Fruit fly (Drosophila melanogaster): Measurements from ENCODE around the gene CG33203.

The CG33203 gene

DNA sequence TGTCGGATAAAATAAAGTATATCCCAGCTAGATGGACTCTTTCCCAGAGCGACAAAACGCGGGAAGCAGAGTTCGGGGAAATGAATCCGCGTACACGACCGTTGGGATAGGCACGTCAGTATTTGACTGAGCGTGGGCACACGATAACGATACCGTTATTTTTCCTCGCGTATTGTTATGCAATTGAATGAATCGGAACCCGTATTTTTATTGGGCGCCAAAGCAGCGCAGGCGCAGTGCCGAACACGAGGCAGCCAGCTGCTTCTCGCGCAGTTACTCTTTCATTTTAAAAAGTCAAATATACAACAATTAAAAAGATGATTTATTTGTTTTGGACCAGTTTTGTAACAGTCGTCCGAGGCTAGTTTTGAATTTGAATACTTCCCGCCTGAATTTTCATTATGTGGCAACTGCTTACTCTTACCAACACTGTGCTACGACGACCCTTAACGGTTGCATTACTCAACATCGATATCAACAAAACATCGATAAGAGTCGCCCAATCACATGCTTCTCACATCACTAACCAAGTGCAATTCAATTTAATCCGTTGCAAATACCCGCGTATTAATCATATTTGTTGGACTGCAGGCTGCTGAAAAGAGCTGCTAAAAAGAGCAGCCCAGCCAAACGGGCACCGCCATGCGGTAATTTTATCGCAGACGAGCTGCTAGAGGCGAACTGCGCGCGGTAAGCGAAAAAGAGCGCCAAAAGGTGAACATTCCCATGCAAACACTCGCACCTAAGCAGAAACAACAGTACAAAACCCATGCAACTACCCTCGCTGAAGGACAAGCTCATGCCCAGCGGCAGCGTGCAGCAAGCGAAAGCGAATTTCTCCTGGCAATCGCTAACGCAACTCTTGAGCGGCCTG lies at the start of gene CG33203, which contains the start of gene Doa:
TSS of gene CG33203 (minus strand) at position 151 of the 874 bp plus-strand sequence.
TSS of gene Doa (plus strand) at position 515 of the 874 bp plus-strand sequence.
- TF ChIP-seq psq (optimal IDR thresholded peaks at IDR 0.05): no peak
- no peak for TF ChIP-seq ttk (optimal IDR thresholded peaks at IDR 0.05)
- TF ChIP-seq h (optimal IDR thresholded peaks at IDR 0.05): no peak
- TF ChIP-seq Sin3A (optimal IDR thresholded peaks at IDR 0.05): no peak
- TF ChIP-seq Myc (optimal IDR thresholded peaks at IDR 0.05): no peak
- no peak for TF ChIP-seq insv (optimal IDR thresholded peaks at IDR 0.05)

DNA sequence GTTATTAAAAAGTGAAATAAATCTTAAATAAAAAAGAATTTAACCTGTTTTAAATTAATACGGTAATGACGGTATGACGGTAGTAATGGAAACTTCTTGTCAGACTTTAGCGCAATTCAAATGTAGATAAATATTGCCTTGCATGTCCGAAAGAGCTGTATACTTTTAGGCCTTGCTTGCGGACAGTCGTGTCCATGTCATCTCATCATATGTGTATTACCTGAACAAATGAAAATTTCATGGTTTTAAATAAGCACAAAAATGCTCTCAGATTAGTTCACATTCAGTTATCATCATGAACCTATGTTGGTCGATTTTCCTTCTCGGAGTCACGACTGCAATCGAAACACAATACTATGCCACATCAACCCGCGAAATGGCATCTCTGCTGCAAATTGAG lies 35.2 kb upstream of the CG33203 start, which contains the start of gene CG11828:
TSS of gene CG11828 (plus strand) at position 301 of the 400 bp plus-strand sequence.
- TF ChIP-seq Myc (optimal IDR thresholded peaks at IDR 0.05) (no peak), ttk (optimal IDR thresholded peaks at IDR 0.05) (no peak), Sin3A (optimal IDR thresholded peaks at IDR 0.05) (no peak), h (optimal IDR thresholded peaks at IDR 0.05) (no peak), psq (optimal IDR thresholded peaks at IDR 0.05) (no peak), insv (optimal IDR thresholded peaks at IDR 0.05) (no peak)

DNA sequence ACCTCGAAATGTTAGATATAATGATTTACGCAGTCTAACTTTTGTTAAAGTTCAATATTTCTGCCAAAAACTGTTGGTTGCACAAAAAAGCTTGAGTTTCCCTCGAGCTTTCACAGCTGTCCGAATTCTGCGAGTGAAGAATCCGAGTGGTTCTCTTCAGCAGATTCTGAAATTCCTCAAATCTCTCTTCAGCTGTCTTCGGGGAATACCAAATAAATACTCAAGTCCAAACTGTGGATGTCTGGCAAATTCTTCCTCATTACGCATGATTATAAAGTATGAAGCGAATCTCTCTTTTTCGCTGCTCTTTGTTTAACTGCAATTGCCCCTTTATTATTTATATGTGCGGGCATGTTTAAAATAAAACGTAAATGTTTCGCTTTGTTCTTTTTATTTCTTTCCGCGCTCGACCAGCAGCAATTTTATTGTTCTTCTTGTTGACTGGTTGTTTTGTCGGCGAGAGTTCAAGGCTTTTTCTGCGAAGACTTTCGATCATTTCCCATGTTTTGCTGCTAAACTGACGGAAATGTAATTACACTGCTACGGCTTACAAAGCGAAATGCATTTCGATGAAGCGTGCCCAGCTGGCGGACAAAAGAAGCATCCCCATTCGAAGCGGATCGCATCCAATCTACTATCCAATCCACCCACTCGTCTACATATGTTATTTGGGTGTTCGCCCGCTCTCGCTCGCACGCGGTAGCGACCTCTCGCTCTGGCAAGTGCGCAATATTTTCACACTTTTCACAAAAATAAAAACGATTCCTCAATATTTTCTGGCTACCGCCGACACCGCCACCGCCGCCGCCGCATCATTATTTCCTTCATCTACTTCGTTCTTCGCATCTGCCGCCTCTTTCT lies 26.6 kb upstream of the CG33203 start:
- TF ChIP-seq insv (optimal IDR thresholded peaks at IDR 0.05) (no peak), h (optimal IDR thresholded peaks at IDR 0.05) (no peak), Myc (optimal IDR thresholded peaks at IDR 0.05) (no peak), psq (optimal IDR thresholded peaks at IDR 0.05) (no peak), ttk (optimal IDR thresholded peaks at IDR 0.05) (no peak), Sin3A (optimal IDR thresholded peaks at IDR 0.05) (no peak)

DNA sequence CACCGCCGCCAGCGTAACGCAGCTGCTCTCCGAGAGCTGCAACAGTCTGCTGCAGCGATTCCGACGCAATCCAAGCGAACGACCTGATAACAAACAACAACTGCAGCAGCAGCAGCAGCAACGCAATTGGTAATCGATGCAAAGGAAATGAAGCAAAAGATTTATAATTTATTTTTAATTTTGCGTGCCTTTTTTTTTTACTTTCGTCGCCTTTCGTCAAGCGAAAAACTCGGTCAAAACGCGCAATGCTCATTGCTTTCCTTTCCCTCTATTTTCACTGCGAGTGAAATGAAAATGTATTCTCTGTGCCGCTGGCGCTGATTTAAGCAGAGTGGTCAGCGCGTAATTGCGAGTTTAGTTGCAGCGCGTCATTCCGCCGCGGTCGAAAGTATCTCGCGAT lies 25.5 kb upstream of the CG33203 start:
- TF ChIP-seq Sin3A (optimal IDR thresholded peaks at IDR 0.05) (no peak), insv (optimal IDR thresholded peaks at IDR 0.05) (no peak), Myc (optimal IDR thresholded peaks at IDR 0.05) (no peak), psq (optimal IDR thresholded peaks at IDR 0.05) (no peak), h (optimal IDR thresholded peaks at IDR 0.05) (no peak), ttk (optimal IDR thresholded peaks at IDR 0.05) (no peak)

DNA sequence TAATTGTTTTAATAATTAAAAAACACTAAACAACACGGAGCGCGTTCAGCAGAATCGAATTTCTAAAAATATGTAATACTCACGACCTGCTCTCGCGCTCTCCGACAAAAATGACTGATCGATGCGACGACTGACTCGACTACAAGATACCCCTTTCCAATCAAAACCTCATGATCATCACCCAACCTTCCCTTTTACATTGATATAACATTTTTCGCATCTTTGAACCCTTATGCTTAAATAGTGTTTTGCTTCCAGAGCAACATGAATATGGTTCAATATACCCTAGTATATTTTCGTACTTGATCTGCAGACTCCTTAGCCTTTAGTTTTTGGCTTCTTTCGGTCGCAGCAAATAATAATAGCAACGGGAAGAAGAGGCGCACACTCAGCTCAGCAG lies 24.2 kb upstream of the CG33203 start:
- TF ChIP-seq Sin3A (optimal IDR thresholded peaks at IDR 0.05) (no peak), Myc (optimal IDR thresholded peaks at IDR 0.05) (no peak), ttk (optimal IDR thresholded peaks at IDR 0.05) (no peak), h (optimal IDR thresholded peaks at IDR 0.05) (no peak), psq (optimal IDR thresholded peaks at IDR 0.05) (no peak), insv (optimal IDR thresholded peaks at IDR 0.05) (no peak)

DNA sequence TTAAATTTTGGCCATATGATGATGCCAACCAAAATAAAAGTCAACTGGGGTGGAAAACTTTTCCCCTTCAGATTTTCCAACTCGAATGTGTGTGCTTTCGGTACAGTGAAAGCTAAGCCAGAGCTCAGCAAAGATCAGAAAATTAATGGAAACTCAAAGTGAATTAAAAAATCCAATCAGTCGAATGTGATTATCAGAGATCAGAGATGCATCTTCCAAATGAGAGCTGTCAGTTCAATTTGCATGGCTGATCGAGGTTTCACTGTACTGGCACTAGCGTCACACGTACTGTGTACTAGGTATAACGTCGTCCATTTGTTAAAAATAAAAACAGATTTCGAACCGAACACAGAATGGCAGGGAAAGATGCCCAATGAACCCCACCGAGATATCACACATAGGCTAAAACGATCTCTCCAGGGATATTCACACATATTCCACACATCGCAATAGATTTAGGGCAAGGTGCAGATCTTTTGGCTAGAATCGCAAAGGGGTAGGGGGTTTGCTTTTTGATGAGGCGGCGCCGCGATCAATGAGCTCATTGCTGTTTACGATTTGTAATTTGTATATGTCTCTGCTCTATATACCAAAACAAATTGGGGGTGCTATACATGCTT lies 17.4 kb upstream of the CG33203 start:
- TF ChIP-seq h (optimal IDR thresholded peaks at IDR 0.05) (no peak), insv (optimal IDR thresholded peaks at IDR 0.05) (no peak), psq (optimal IDR thresholded peaks at IDR 0.05) (no peak), Sin3A (optimal IDR thresholded peaks at IDR 0.05) (no peak), ttk (optimal IDR thresholded peaks at IDR 0.05) (no peak), Myc (optimal IDR thresholded peaks at IDR 0.05) (no peak)

DNA sequence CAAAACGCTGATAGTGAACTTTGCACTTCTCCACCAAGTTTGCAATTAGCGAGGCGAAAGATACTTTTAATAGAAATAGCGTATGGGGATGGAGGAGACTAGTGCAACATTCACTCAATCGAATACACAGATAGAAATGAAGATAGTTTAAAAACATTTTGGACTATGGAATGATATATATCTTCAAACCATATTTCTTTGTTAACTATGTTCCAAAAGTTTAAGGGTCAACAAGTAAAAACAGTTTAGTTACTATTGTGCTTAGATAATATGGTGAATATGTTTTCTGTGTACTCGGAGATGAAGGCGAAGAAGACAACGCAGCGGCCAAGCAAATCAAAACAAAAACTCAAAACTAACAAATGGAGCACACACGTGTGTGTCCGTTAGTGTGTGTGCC lies 16.7 kb upstream of the CG33203 start:
- no peak for TF ChIP-seq insv (optimal IDR thresholded peaks at IDR 0.05)
- TF ChIP-seq psq (optimal IDR thresholded peaks at IDR 0.05): no peak
- no peak for TF ChIP-seq ttk (optimal IDR thresholded peaks at IDR 0.05)
- no peak for TF ChIP-seq Sin3A (optimal IDR thresholded peaks at IDR 0.05)
- TF ChIP-seq h (optimal IDR thresholded peaks at IDR 0.05): no peak
- TF ChIP-seq Myc (optimal IDR thresholded peaks at IDR 0.05): no peak

DNA sequence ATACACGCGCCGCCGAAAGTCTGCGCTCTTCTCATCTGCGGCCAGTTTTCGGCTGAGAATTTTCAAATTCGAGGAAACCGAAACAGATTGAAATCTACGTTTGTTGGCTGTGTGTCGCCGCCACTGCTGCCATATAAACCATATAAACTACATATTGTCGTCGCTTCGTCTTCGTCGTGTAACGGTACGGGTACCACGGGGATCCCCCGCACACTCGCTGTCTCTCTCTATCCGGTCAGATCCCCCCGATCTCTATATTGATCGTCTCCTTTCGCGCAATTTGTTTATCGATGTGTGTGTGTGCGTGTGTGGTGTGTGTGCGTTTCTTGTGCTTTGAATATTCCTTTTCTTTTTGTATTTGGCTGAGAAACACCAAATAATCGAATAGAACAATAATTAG lies 15.9 kb upstream of the CG33203 start:
- TF ChIP-seq Myc (optimal IDR thresholded peaks at IDR 0.05): no peak
- TF ChIP-seq insv (optimal IDR thresholded peaks at IDR 0.05): no peak
- TF ChIP-seq psq (optimal IDR thresholded peaks at IDR 0.05): no peak
- TF ChIP-seq ttk (optimal IDR thresholded peaks at IDR 0.05): no peak
- TF ChIP-seq Sin3A (optimal IDR thresholded peaks at IDR 0.05): no peak
- no peak for TF ChIP-seq h (optimal IDR thresholded peaks at IDR 0.05)

DNA sequence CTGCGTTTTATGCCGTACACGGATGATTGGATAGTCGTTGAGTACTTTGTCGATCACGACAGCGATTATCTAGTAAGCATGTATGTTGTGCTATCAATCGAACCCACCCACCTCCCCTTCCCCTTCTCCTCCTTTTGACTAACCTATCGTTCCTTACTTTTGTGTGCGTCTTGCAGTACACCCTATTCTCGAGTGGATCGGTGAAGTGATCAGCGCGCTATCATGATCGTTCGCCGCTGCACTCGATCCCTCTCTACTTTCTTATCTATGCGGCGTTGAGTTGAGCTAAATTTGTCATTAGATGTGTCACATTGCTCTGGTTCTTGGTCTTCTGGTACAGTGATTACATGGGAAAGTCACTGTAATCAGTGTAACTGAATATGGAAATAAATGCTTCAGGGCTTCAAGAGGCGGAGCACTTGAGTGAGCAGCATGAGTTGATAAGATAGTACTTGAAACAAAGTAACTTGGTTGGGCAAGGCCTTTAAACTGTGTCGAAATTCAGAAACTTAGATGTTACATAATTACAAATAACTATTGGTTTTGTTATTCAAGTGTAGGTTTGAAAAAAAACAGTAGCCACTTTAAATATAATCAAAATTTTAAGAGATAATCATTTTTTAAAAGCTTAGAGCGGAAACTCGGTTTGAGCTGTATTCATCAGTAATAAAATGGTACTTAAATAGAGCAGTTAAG lies 14.1 kb upstream of the CG33203 start:
- TF ChIP-seq h (optimal IDR thresholded peaks at IDR 0.05) (no peak), Myc (optimal IDR thresholded peaks at IDR 0.05) (no peak), psq (optimal IDR thresholded peaks at IDR 0.05) (no peak), ttk (optimal IDR thresholded peaks at IDR 0.05) (no peak), Sin3A (optimal IDR thresholded peaks at IDR 0.05) (no peak), insv (optimal IDR thresholded peaks at IDR 0.05) (no peak)

DNA sequence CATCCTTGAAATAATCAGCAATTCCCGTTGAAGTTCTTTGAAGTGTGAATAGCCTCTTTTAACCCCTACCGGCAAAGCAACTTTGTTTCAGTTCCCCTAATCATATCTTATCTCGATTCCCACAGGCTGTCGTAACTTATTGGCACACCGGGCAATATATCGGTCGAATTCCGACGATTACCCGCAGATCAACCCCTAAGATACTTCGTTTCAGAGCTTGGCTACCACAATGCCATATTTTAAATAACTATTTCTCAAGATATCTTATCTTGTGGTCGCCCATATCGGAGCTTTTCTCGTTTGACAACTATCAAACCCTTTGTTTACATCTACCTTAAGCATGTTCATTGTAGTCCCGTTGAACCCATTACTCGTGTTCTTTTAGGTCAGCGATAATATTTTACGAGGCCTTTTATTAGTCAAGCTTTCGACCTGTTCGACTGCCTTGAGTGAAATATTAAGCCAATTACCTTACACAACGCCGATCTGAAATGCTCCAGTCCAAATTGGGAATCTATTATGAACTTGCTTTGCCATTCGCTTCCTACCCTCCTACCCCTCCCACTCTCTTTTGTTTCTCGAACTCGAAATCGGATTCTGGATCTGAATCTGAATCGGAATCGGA lies 11.5 kb upstream of the CG33203 start:
- TF ChIP-seq ttk (optimal IDR thresholded peaks at IDR 0.05) (no peak), insv (optimal IDR thresholded peaks at IDR 0.05) (no peak), Myc (optimal IDR thresholded peaks at IDR 0.05) (no peak), Sin3A (optimal IDR thresholded peaks at IDR 0.05) (no peak), psq (optimal IDR thresholded peaks at IDR 0.05) (no peak), h (optimal IDR thresholded peaks at IDR 0.05) (no peak)

Data from Kc167 (cell line).